Worm (Caenorhabditis elegans): ENCODE data around the gene B0244.9.

- TF ChIP-seq daf-8 (GFP tag; IDR thresholded peaks at IDR 0.05) (no peak), hif-1 (tag; optimal IDR thresholded peaks at IDR 0.05) (no peak), pqm-1 (tag; optimal IDR thresholded peaks at IDR 0.05) (no peak), lin-39 (tag; optimal IDR thresholded peaks at IDR 0.05) (no peak)
These were observed 39.0 kb downstream of the B0244.9 start for ce11 chrIII:5691826-5692225.

Measured in whole organism, L4 larva.